Worm (Caenorhabditis elegans) whole organism, L4/young adult: ENCODE results near the gene tra-2.

Experiments used
- W03F9.2 ChIP-seq: fragments of 150-350 bp; optimal IDR thresholded peaks from 2 replicates; lab custom pipeline; 2014; ENCODE audit warnings: missing biosample characterization, missing genetic modification characterization
- dao-5 ChIP-seq: sonication (generic microtip); optimal IDR thresholded peaks from 2 replicates; lab custom pipeline; 2016; ENCODE audit warnings: missing genotype, missing genetic modification characterization, moderate library complexity, missing compliant biosample characterization
- him-1 ChIP-seq: sonication (generic microtip); optimal IDR thresholded peaks from 2 replicates; lab custom pipeline; 2016; ENCODE audit warnings: missing genotype, missing genetic modification reagents, missing genetic modification characterization, missing compliant biosample characterization

ce11 chrII:6936528-6936927 is 28.9 kb downstream of the tra-2 start:
- TF ChIP-seq him-1 (tag; lab: Kevin White, UChicago) (no peak), dao-5 (no peak), W03F9.2 (tag; lab: Kevin White, UChicago) (no peak)
